Fruit fly (Drosophila melanogaster) whole organism, embryonic: ENCODE measurements around the gene dj-1beta.

ENCODE experiments used
- CG11695 ChIP-seq: fragments of 200-800 bp; sonication (Bioruptor generic); IDR thresholded peaks from 3 replicates; pipeline ENCODE4 v1.3.6; 2022; ENCODE audit warnings: missing biosample characterization, missing genetic modification characterization
- CG14441 ChIP-seq: fragments of 200-800 bp; sonication (Bioruptor generic); IDR thresholded peaks from 2 replicates; pipeline ENCODE4 v1.3.6; 2022; ENCODE audit warnings: missing biosample characterization, missing genetic modification characterization
- CG14860 ChIP-seq: fragments of 200-800 bp; sonication (Bioruptor generic); IDR thresholded peaks from 3 replicates; pipeline ENCODE4 v1.3.6; 2022; ENCODE audit warnings: missing biosample characterization, missing genetic modification characterization; ENCODE audit not compliant: partially characterized antibody
- CG1529 ChIP-seq: fragments of 200-800 bp; sonication (Bioruptor generic); optimal IDR thresholded peaks from 3 replicates; lab custom pipeline; 2018; ENCODE audit warnings: missing biosample characterization, missing genetic modification characterization
- CG1603 ChIP-seq: fragments of 200-800 bp; sonication (Bioruptor generic); optimal IDR thresholded peaks from 2 replicates; lab custom pipeline; 2019; ENCODE audit warnings: missing biosample characterization, mild to moderate bottlenecking, missing genetic modification characterization, moderate library complexity
- CG16815 ChIP-seq: fragments of 200-800 bp; sonication (Bioruptor generic); optimal IDR thresholded peaks from 3 replicates; lab custom pipeline; 2017; ENCODE audit warnings: missing biosample characterization, mild to moderate bottlenecking, missing genetic modification characterization
- CG16863 ChIP-seq: fragments of 200-800 bp; sonication (Bioruptor generic); optimal IDR thresholded peaks from 3 replicates; lab custom pipeline; 2016; ENCODE audit warnings: missing biosample characterization, missing genetic modification characterization
- CG18599 ChIP-seq: fragments of 200-800 bp; sonication (Bioruptor generic); optimal IDR thresholded peaks from 3 replicates; lab custom pipeline; 2017; ENCODE audit warnings: missing biosample characterization, missing genetic modification characterization, mild to moderate bottlenecking, moderate library complexity, missing genetic modification reagents
- CG2889 ChIP-seq: fragments of 200-800 bp; sonication (Bioruptor generic); IDR thresholded peaks from 3 replicates; pipeline ENCODE4 v1.3.6; 2022; ENCODE audit warnings: missing biosample characterization, missing genetic modification characterization
- CG3726 ChIP-seq: fragments of 200-800 bp; sonication (Bioruptor generic); IDR thresholded peaks from 3 replicates; pipeline ENCODE4, ENCODE4 v1.3.6; 2022; ENCODE audit warnings: missing biosample characterization, missing genetic modification characterization
- CG4282 ChIP-seq: fragments of 200-800 bp; sonication (Bioruptor generic); optimal IDR thresholded peaks from 2 replicates; lab custom pipeline; 2016; ENCODE audit warnings: missing biosample characterization, missing genetic modification characterization
- CG43689 ChIP-seq: fragments of 200-800 bp; sonication (Bioruptor generic); IDR thresholded peaks from 2 replicates; pipeline ENCODE4 v1.3.6; 2022; ENCODE audit warnings: missing biosample characterization, missing genetic modification characterization
- CG5180 ChIP-seq: fragments of 200-800 bp; sonication (Bioruptor generic); optimal IDR thresholded peaks from 3 replicates; lab custom pipeline; 2017; ENCODE audit warnings: missing biosample characterization, missing genetic modification characterization, mild to moderate bottlenecking, moderate library complexity, missing genetic modification reagents
- CG7556 ChIP-seq: fragments of 200-800 bp; sonication (Bioruptor generic); optimal IDR thresholded peaks from 2 replicates; lab custom pipeline; 2017; ENCODE audit warnings: missing biosample characterization, mild to moderate bottlenecking, missing genetic modification characterization
- CG7745 ChIP-seq: fragments of 200-800 bp; sonication (Bioruptor generic); optimal IDR thresholded peaks from 2 replicates; lab custom pipeline; 2018; ENCODE audit warnings: missing biosample characterization, mild to moderate bottlenecking, missing genetic modification characterization, moderate library complexity
- CG8290 ChIP-seq, 3 experiments: fragments of 200-800 bp; sonication (Bioruptor generic); optimal IDR thresholded peaks; 2 replicates each; lab custom pipeline; 2016 to 2019; ENCODE audit warnings: missing biosample characterization in 3 of 3, missing genetic modification characterization in 3 of 3, mild to moderate bottlenecking in 2 of 3, moderate library complexity in 1 of 3
- CG8388 ChIP-seq: fragments of 200-800 bp; sonication (Bioruptor generic); optimal IDR thresholded peaks from 2 replicates; lab custom pipeline; 2019; ENCODE audit warnings: missing biosample characterization, mild to moderate bottlenecking, missing genetic modification characterization, moderate library complexity
- Dfd ChIP-seq, 2 experiments: fragments of >200 bp; optimal IDR thresholded peaks; 2 replicates each; lab custom pipeline; 2017; ENCODE audit warnings: missing biosample characterization in 2 of 2, missing genetic modification characterization in 2 of 2
- Dip3 ChIP-seq: fragments of 200-800 bp; sonication (Bioruptor generic); optimal IDR thresholded peaks from 3 replicates; lab custom pipeline; 2016; ENCODE audit warnings: missing biosample characterization, missing genetic modification characterization
- E2f2 ChIP-seq: fragments of 200-800 bp; sonication (Bioruptor generic); IDR thresholded peaks from 2 replicates; pipeline ENCODE4 v1.3.6; 2022; ENCODE audit warnings: missing biosample characterization, missing genetic modification characterization
- Gsc ChIP-seq: fragments of 200-800 bp; sonication (Bioruptor generic); IDR thresholded peaks from 2 replicates; pipeline ENCODE4 v1.3.6; 2022; ENCODE audit warnings: missing biosample characterization, missing genetic modification characterization
- H15 ChIP-seq: fragments of 200-800 bp; sonication (Bioruptor generic); IDR thresholded peaks from 3 replicates; pipeline ENCODE4 v1.3.6; 2022; ENCODE audit warnings: missing biosample characterization, missing genetic modification characterization
- Kr ChIP-seq: fragments of 200-800 bp; sonication (Bioruptor generic); optimal IDR thresholded peaks from 2 replicates; lab custom pipeline; 2017; ENCODE audit warnings: missing biosample characterization, mild to moderate bottlenecking, missing genetic modification characterization
- Lpt ChIP-seq: fragments of >200 bp; optimal IDR thresholded peaks from 2 replicates; lab custom pipeline; 2018; ENCODE audit warnings: missing biosample characterization, missing genetic modification characterization
- Myb ChIP-seq: fragments of 200-800 bp; sonication (Bioruptor generic); optimal IDR thresholded peaks from 2 replicates; lab custom pipeline; 2016; ENCODE audit warnings: missing biosample characterization, missing genetic modification characterization
- NFAT ChIP-seq: fragments of 200-800 bp; sonication (Bioruptor generic); IDR thresholded peaks from 2 replicates; pipeline ENCODE4 v1.3.6; 2022; ENCODE audit warnings: missing biosample characterization, missing genetic modification characterization
- Nf-YC ChIP-seq: fragments of 200-800 bp; optimal IDR thresholded peaks from 3 replicates; lab custom pipeline; 2019; ENCODE audit warnings: missing biosample characterization, mild to moderate bottlenecking, missing genetic modification characterization, moderate library complexity
- Stat92E ChIP-seq, 3 experiments: fragments of >200 bp in 2 of 3; fragments of 200-800 bp in 1 of 3; sonication (Bioruptor generic) in 1 of 3; optimal IDR thresholded peaks; 2 replicates each; lab custom pipeline; 2017 to 2019; ENCODE audit warnings: missing biosample characterization in 3 of 3, missing genetic modification characterization in 3 of 3, mild to moderate bottlenecking in 1 of 3, moderate library complexity in 1 of 3
- ac ChIP-seq: fragments of 200-800 bp; sonication (Bioruptor generic); optimal IDR thresholded peaks from 3 replicates; lab custom pipeline; 2017; ENCODE audit warnings: missing biosample characterization, mild to moderate bottlenecking, missing genetic modification characterization
- ash1 ChIP-seq: fragments of 200-800 bp; sonication (Bioruptor generic); optimal IDR thresholded peaks from 2 replicates; lab custom pipeline; 2018; ENCODE audit warnings: missing biosample characterization, mild to moderate bottlenecking, missing genetic modification characterization
- bsh ChIP-seq, 2 experiments: fragments of 200-800 bp; sonication (Bioruptor generic); optimal IDR thresholded peaks; 2 replicates each; lab custom pipeline; 2017 to 2018; ENCODE audit warnings: mild to moderate bottlenecking in 2 of 2, missing biosample characterization in 2 of 2, missing genetic modification characterization in 2 of 2, moderate library complexity in 1 of 2
- cas ChIP-seq: fragments of 200-800 bp; sonication (Bioruptor generic); IDR thresholded peaks from 2 replicates; pipeline ENCODE4 v1.3.6; 2022; ENCODE audit warnings: missing biosample characterization, missing genetic modification characterization
- dpn ChIP-seq, 2 experiments: fragments of 200-800 bp; sonication (Bioruptor generic); optimal IDR thresholded peaks; 3 replicates each; lab custom pipeline; 2016; ENCODE audit warnings: missing biosample characterization in 2 of 2, missing genetic modification characterization in 2 of 2
- eve ChIP-seq, 2 experiments: fragments of >200 bp; optimal IDR thresholded peaks; 2 replicates each; lab custom pipeline; 2017; ENCODE audit warnings: missing biosample characterization in 2 of 2, missing genetic modification characterization in 2 of 2
- fd3F ChIP-seq: fragments of 200-800 bp; sonication (Bioruptor generic); optimal IDR thresholded peaks from 2 replicates; lab custom pipeline; 2018; ENCODE audit warnings: missing biosample characterization, mild to moderate bottlenecking, missing genetic modification characterization, moderate library complexity
- gem ChIP-seq: fragments of 200-800 bp; sonication (Bioruptor generic); optimal IDR thresholded peaks from 2 replicates; lab custom pipeline; 2019; ENCODE audit warnings: missing biosample characterization, mild to moderate bottlenecking, missing genetic modification characterization, moderate library complexity
- gfzf ChIP-seq: fragments of 200-800 bp; sonication (Bioruptor generic); optimal IDR thresholded peaks from 2 replicates; lab custom pipeline; 2016; ENCODE audit warnings: missing biosample characterization, mild to moderate bottlenecking, missing genetic modification characterization, moderate library complexity
- h ChIP-seq: fragments of >200 bp; optimal IDR thresholded peaks from 2 replicates; lab custom pipeline; 2017
- klu ChIP-seq: fragments of 200-800 bp; sonication (Bioruptor generic); IDR thresholded peaks from 2 replicates; pipeline ENCODE4 v1.3.6; 2022; ENCODE audit warnings: missing biosample characterization, missing genetic modification characterization
- lmd ChIP-seq: fragments of 200-800 bp; sonication (Bioruptor generic); IDR thresholded peaks from 2 replicates; pipeline ENCODE4 v1.3.6; 2022; ENCODE audit warnings: missing biosample characterization, missing genetic modification characterization
- nmo ChIP-seq: fragments of 200-800 bp; sonication (Bioruptor generic); optimal IDR thresholded peaks from 2 replicates; lab custom pipeline; 2018; ENCODE audit warnings: missing biosample characterization, mild to moderate bottlenecking, missing genetic modification characterization, moderate library complexity
- pzg ChIP-seq: fragments of 200-800 bp; sonication (Bioruptor generic); optimal IDR thresholded peaks from 3 replicates; lab custom pipeline; 2018; ENCODE audit warnings: missing biosample characterization, mild to moderate bottlenecking, missing genetic modification characterization, moderate library complexity
- sc ChIP-seq, 3 experiments: fragments of >200 bp in 2 of 3; fragments of 200-800 bp in 1 of 3; sonication (Bioruptor generic) in 1 of 3; optimal IDR thresholded peaks; 2 replicates in 2 of 3; 3 replicates in 1 of 3; lab custom pipeline; 2017; ENCODE audit warnings: mild to moderate bottlenecking in 1 of 3, missing biosample characterization in 1 of 3, missing genetic modification characterization in 1 of 3, missing genetic modification reagents in 1 of 3
- schlank ChIP-seq: fragments of 200-800 bp; sonication (Bioruptor generic); optimal IDR thresholded peaks from 2 replicates; lab custom pipeline; 2018; ENCODE audit warnings: missing biosample characterization, mild to moderate bottlenecking, missing genetic modification characterization
- shn ChIP-seq: fragments of 200-800 bp; sonication (Bioruptor generic); optimal IDR thresholded peaks from 3 replicates; lab custom pipeline; 2016; ENCODE audit warnings: missing biosample characterization, missing genetic modification characterization
- sna ChIP-seq: fragments of 200-800 bp; sonication (Bioruptor generic); IDR thresholded peaks from 2 replicates; pipeline ENCODE4 v1.3.6; 2022; ENCODE audit warnings: missing biosample characterization, missing genetic modification characterization; ENCODE audit not compliant: partially characterized antibody
- sr ChIP-seq: fragments of 200-800 bp; sonication (Bioruptor generic); IDR thresholded peaks from 3 replicates; pipeline ENCODE4 v1.3.6; 2022; ENCODE audit warnings: missing biosample characterization, missing genetic modification characterization
- tio ChIP-seq: fragments of 200-800 bp; sonication (Bioruptor generic); optimal IDR thresholded peaks from 2 replicates; lab custom pipeline; 2017; ENCODE audit warnings: missing biosample characterization, missing genetic modification characterization, inconsistent platforms
- ttk ChIP-seq: fragments of 200-800 bp; sonication (Bioruptor generic); IDR thresholded peaks from 2 replicates; pipeline ENCODE4 v2.1.2; 2022; ENCODE audit warnings: missing biosample characterization, missing genetic modification characterization
- tx ChIP-seq: fragments of 200-800 bp; sonication (Bioruptor generic); optimal IDR thresholded peaks from 2 replicates; lab custom pipeline; 2016; ENCODE audit warnings: missing biosample characterization, missing genetic modification characterization
- zfh2 ChIP-seq: fragments of 200-800 bp; sonication (Bioruptor generic); optimal IDR thresholded peaks from 2 replicates; lab custom pipeline; 2016; ENCODE audit warnings: missing biosample characterization, missing genetic modification characterization

Gene dj-1beta

dm6 chr3R:30764121-30764520 is 42.8 kb upstream of the dj-1beta start (continued):
- TF ChIP-seq Myb (GFP tag; lab: Kevin White, UChicago) (no peak), CG16815 (GFP tag; lab: Kevin White, UChicago) (no peak), CG8290 (GFP tag; optimal IDR thresholded peaks at IDR 0.05; lab: Kevin White, UChicago) (no peak), CG8290 (tag; optimal IDR thresholded peaks at IDR 0.05; lab: Kevin White, UChicago) (no peak), CG43689 (no peak), Lpt (no peak), pzg (GFP tag; lab: Kevin White, UChicago) (no peak), Kr (GFP tag; lab: Kevin White, UChicago) (no peak), CG1529 (GFP tag; lab: Kevin White, UChicago) (no peak), sna (GFP tag; lab: Robert Waterston, UW) (0 out of 2 replicates have a peak, but pooled peaks have one; percentile 12), E2f2 (GFP tag; lab: Robert Waterston, UW) (no peak), dpn (GFP tag; optimal IDR thresholded peaks at IDR 0.05; lab: Kevin White, UChicago) (no peak), ash1 (GFP tag; lab: Kevin White, UChicago) (no peak), CG14860 (no peak), NFAT (GFP tag; lab: Robert Waterston, UW) (no peak), Dip3 (GFP tag; lab: Kevin White, UChicago) (no peak), eve (GFP tag; optimal IDR thresholded peaks at IDR 0.05; lab: Kevin White, UChicago) (no peak), klu (GFP tag; lab: Robert Waterston, UW) (no peak), sc (optimal IDR thresholded peaks at IDR 0.05; lab: Kevin White, UChicago) (no peak), sc (GFP tag; optimal IDR thresholded peaks at IDR 0.05; lab: Kevin White, UChicago) (no peak), bsh (GFP tag; optimal IDR thresholded peaks at IDR 0.05; lab: Kevin White, UChicago) (no peak), CG16863 (GFP tag; lab: Kevin White, UChicago) (no peak), gem (tag; lab: Kevin White, UChicago) (no peak), CG7745 (peak; percentile 65), zfh2 (GFP tag; lab: Kevin White, UChicago) (no peak), lmd (GFP tag; lab: Robert Waterston, UW) (no peak), Stat92E (GFP tag; optimal IDR thresholded peaks at IDR 0.05; lab: Kevin White, UChicago) (peak in 1 of 3 experiments; percentile 6), nmo (GFP tag; lab: Kevin White, UChicago) (peak; percentile 42), Nf-YC (tag; lab: Kevin White, UChicago) (peak; percentile 97), CG11695 (no peak), CG8388 (GFP tag; lab: Kevin White, UChicago) (no peak), schlank (tag; lab: Kevin White, UChicago) (no peak), ttk (no peak), tio (GFP tag; lab: Kevin White, UChicago) (no peak), Dfd (GFP tag; optimal IDR thresholded peaks at IDR 0.05; lab: Kevin White, UChicago) (no peak), CG4282 (GFP tag; lab: Kevin White, UChicago) (no peak), shn (GFP tag; lab: Kevin White, UChicago) (no peak), CG7556 (no peak), CG2889 (GFP tag; lab: Robert Waterston, UW) (no peak), h (lab: Kevin White, UChicago) (no peak), CG3726 (GFP tag; lab: Robert Waterston, UW) (no peak), cas (GFP tag; lab: Robert Waterston, UW) (no peak), CG5180 (GFP tag; lab: Kevin White, UChicago) (no peak), CG14441 (GFP tag; lab: Robert Waterston, UW) (no peak), sr (GFP tag; lab: Robert Waterston, UW) (peak; percentile 94), H15 (GFP tag; lab: Robert Waterston, UW) (no peak), fd3F (no peak), CG18599 (GFP tag; lab: Kevin White, UChicago) (no peak), tx (GFP tag; lab: Kevin White, UChicago) (no peak), CG1603 (tag; lab: Kevin White, UChicago) (no peak), gfzf (no peak), ac (GFP tag; lab: Kevin White, UChicago) (no peak), Gsc (GFP tag; lab: Robert Waterston, UW) (no peak)
